Worm (Caenorhabditis elegans) whole organism, L4 larva: ENCODE results near the gene Y75B7B.1.

Experiments
- F10B5.3 ChIP-seq: sonication (generic microtip); optimal IDR thresholded peaks from 2 replicates; lab custom pipeline; 2016; ENCODE audit warnings: mild to moderate bottlenecking, missing genetic modification characterization, missing compliant biosample characterization
- F26F4.8 ChIP-seq: fragments of 200-800 bp; sonication (Bioruptor generic); conservative IDR thresholded peaks from 2 replicates; pipeline ENCODE4 v1.3.6; 2022; ENCODE audit warnings: missing genetic modification characterization, missing compliant biosample characterization
- F37D6.2 ChIP-seq: sonication (generic microtip); optimal IDR thresholded peaks from 2 replicates; lab custom pipeline; 2016; ENCODE audit warnings: mild to moderate bottlenecking, missing genetic modification characterization, missing compliant biosample characterization
- F44E2.7 ChIP-seq: fragments of 200-800 bp; sonication (Bioruptor generic); IDR thresholded peaks from 2 replicates; pipeline ENCODE4 v2.1.2; 2022; ENCODE audit warnings: missing genetic modification characterization, missing compliant biosample characterization
- F49E8.2 ChIP-seq: sonication (generic microtip); optimal IDR thresholded peaks from 2 replicates; lab custom pipeline; 2016; ENCODE audit warnings: missing compliant biosample characterization, mild to moderate bottlenecking, missing genetic modification characterization, borderline replicate concordance
- T20F7.1 ChIP-seq: fragments of 200-800 bp; sonication (Bioruptor generic); optimal IDR thresholded peaks from 2 replicates; lab custom pipeline; 2018; ENCODE audit warnings: mild to moderate bottlenecking, missing genetic modification characterization, missing compliant biosample characterization
- T26A8.4 ChIP-seq: fragments of 200-800 bp; sonication (Bioruptor generic); IDR thresholded peaks from 2 replicates; pipeline ENCODE4 v1.3.6; 2022; ENCODE audit warnings: missing genetic modification characterization, missing compliant biosample characterization
- Y105C5A.15 ChIP-seq: fragments of 200-800 bp; sonication (Bioruptor generic); IDR thresholded peaks from 2 replicates; pipeline ENCODE4 v1.3.6; 2022; ENCODE audit warnings: missing genetic modification characterization, missing compliant biosample characterization
- Y48G9A.11 ChIP-seq: fragments of 200-800 bp; sonication (Bioruptor generic); IDR thresholded peaks from 2 replicates; pipeline ENCODE4 v1.3.6; 2022; ENCODE audit warnings: missing genetic modification reagents, missing genetic modification characterization, missing compliant biosample characterization
- Y75B8A.6 ChIP-seq: fragments of 200-800 bp; sonication (Bioruptor generic); IDR thresholded peaks from 2 replicates; pipeline ENCODE4 v1.3.6; 2022; ENCODE audit warnings: missing genetic modification reagents, missing genetic modification characterization, missing compliant biosample characterization
- aha-1 ChIP-seq: fragments of 150-350 bp; peaks from one replicate; lab custom pipeline; 2014; ENCODE audit warnings: missing biosample characterization, missing genetic modification characterization
- arid-1 ChIP-seq: fragments of 200-800 bp; sonication (Bioruptor generic); conservative IDR thresholded peaks from 2 replicates; pipeline ENCODE4 v1.3.6; 2022; ENCODE audit warnings: missing genetic modification reagents, missing genetic modification characterization, missing compliant biosample characterization
- ceh-28 ChIP-seq: fragments of 150-350 bp; optimal IDR thresholded peaks from 2 replicates; lab custom pipeline; 2014; ENCODE audit warnings: missing biosample characterization, missing genetic modification reagents, missing genetic modification characterization
- ceh-32 ChIP-seq: sonication (generic microtip); optimal IDR thresholded peaks from 2 replicates; lab custom pipeline; 2016; ENCODE audit warnings: mild to moderate bottlenecking, missing genetic modification characterization, missing compliant biosample characterization; ENCODE audit not compliant: poor library complexity
- ceh-82 ChIP-seq: sonication (generic microtip); optimal IDR thresholded peaks from 2 replicates; lab custom pipeline; 2017; ENCODE audit warnings: missing biosample characterization, missing genetic modification characterization
- ces-1 ChIP-seq: fragments of 150-350 bp; sonication (generic microtip); optimal IDR thresholded peaks from 4 replicates; lab custom pipeline; 2014; ENCODE audit warnings: missing biosample characterization, missing genetic modification reagents, missing genetic modification characterization
- daf-16 ChIP-seq, 3 experiments: sonication (generic microtip); optimal IDR thresholded peaks; 2 replicates each; lab custom pipeline; 2016 to 2017; ENCODE audit warnings: missing genetic modification characterization in 3 of 3, missing genetic modification reagents in 3 of 3, mild to moderate bottlenecking in 2 of 3, missing compliant biosample characterization in 2 of 3, missing biosample characterization in 1 of 3, moderate library complexity in 1 of 3
- daf-19 ChIP-seq: fragments of 200-800 bp; sonication (Bioruptor generic); conservative IDR thresholded peaks from 2 replicates; pipeline ENCODE4 v1.3.6; 2022; ENCODE audit warnings: missing genetic modification characterization, missing compliant biosample characterization
- daf-8 ChIP-seq: fragments of 200-800 bp; sonication (Bioruptor generic); IDR thresholded peaks from 2 replicates; pipeline ENCODE4 v1.3.6; 2022; ENCODE audit warnings: missing genetic modification characterization, missing compliant biosample characterization
- dmd-9 ChIP-seq: fragments of 200-800 bp; sonication (Bioruptor generic); IDR thresholded peaks from 2 replicates; pipeline ENCODE4 v1.3.6; 2022; ENCODE audit warnings: missing genetic modification reagents, missing genetic modification characterization, missing compliant biosample characterization
- dpl-1 ChIP-seq: fragments of 150-350 bp; optimal IDR thresholded peaks from 2 replicates; lab custom pipeline; 2014; ENCODE audit warnings: missing biosample characterization, missing genetic modification reagents, missing genetic modification characterization
- egl-43 ChIP-seq: fragments of 200-800 bp; sonication (Bioruptor generic); IDR thresholded peaks from 2 replicates; pipeline ENCODE4 v1.3.6; 2022; ENCODE audit warnings: missing genetic modification reagents, missing genetic modification characterization, missing compliant biosample characterization
- gei-8 ChIP-seq: fragments of 200-800 bp; sonication (Bioruptor generic); optimal IDR thresholded peaks from 2 replicates; lab custom pipeline; 2018; ENCODE audit warnings: mild to moderate bottlenecking, missing genetic modification characterization, missing compliant biosample characterization
- hif-1 ChIP-seq, 2 experiments: sonication (generic microtip); optimal IDR thresholded peaks; 2 replicates each; lab custom pipeline; 2016 to 2017; ENCODE audit warnings: missing compliant biosample characterization in 2 of 2, missing genetic modification characterization in 2 of 2, missing genetic modification reagents in 2 of 2, missing genotype in 2 of 2, mild to moderate bottlenecking in 1 of 2
- hmg-1.1 ChIP-seq: fragments of 200-800 bp; sonication (Bioruptor generic); IDR thresholded peaks from 2 replicates; pipeline ENCODE4 v1.3.6; 2022; ENCODE audit warnings: missing genetic modification reagents, missing genetic modification characterization, missing compliant biosample characterization
- lim-7 ChIP-seq: fragments of 200-800 bp; sonication (Bioruptor generic); IDR thresholded peaks from 2 replicates; pipeline ENCODE4 v1.3.6; 2022; ENCODE audit warnings: missing genetic modification characterization, missing compliant biosample characterization
- lin-13 ChIP-seq: fragments of 150-350 bp; optimal IDR thresholded peaks from 2 replicates; lab custom pipeline; 2014; ENCODE audit warnings: missing biosample characterization, missing genetic modification reagents, missing genetic modification characterization
- lin-15B ChIP-seq: fragments of 150-350 bp; sonication (generic microtip); optimal IDR thresholded peaks from 3 replicates; lab custom pipeline; 2014; ENCODE audit warnings: missing biosample characterization, missing genetic modification characterization
- lin-38 ChIP-seq: fragments of 200-800 bp; sonication (Bioruptor generic); IDR thresholded peaks from 2 replicates; pipeline ENCODE4 v1.3.6; 2022; ENCODE audit warnings: missing genetic modification reagents, missing genetic modification characterization, missing compliant biosample characterization
- lsy-2 ChIP-seq, 2 experiments: fragments of 150-350 bp in 1 of 2; sonication (generic microtip) in 1 of 2; optimal IDR thresholded peaks; 2 replicates each; lab custom pipeline; 2014 to 2017; ENCODE audit warnings: missing biosample characterization in 2 of 2, missing genetic modification characterization in 2 of 2
- mdt-29 ChIP-seq: fragments of 200-800 bp; sonication (Bioruptor generic); IDR thresholded peaks from 2 replicates; pipeline ENCODE4 v1.3.6; 2022; ENCODE audit warnings: missing genetic modification reagents, missing genetic modification characterization, missing compliant biosample characterization
- mxl-2 ChIP-seq: fragments of 200-800 bp; sonication (Bioruptor generic); conservative IDR thresholded peaks from 2 replicates; pipeline ENCODE4 v1.3.6; 2022; ENCODE audit warnings: missing genetic modification reagents, missing genetic modification characterization, missing compliant biosample characterization
- nhr-102 ChIP-seq: sonication (generic microtip); optimal IDR thresholded peaks from 2 replicates; lab custom pipeline; 2016; ENCODE audit warnings: mild to moderate bottlenecking, missing genetic modification characterization, moderate library complexity, missing compliant biosample characterization
- nhr-111 ChIP-seq: fragments of 200-800 bp; sonication (Bioruptor generic); optimal IDR thresholded peaks from 2 replicates; lab custom pipeline; 2018; ENCODE audit warnings: mild to moderate bottlenecking, missing genetic modification characterization, missing compliant biosample characterization
- nhr-237 ChIP-seq: sonication (generic microtip); optimal IDR thresholded peaks from 2 replicates; lab custom pipeline; 2017; ENCODE audit warnings: missing biosample characterization, missing genetic modification characterization
- nhr-28 ChIP-seq: fragments of 150-350 bp; optimal IDR thresholded peaks from 2 replicates; lab custom pipeline; 2014; ENCODE audit warnings: missing biosample characterization, missing genetic modification characterization
- nhr-42 ChIP-seq: fragments of 200-800 bp; sonication (Bioruptor generic); IDR thresholded peaks from 2 replicates; pipeline ENCODE4 v1.3.6; 2022; ENCODE audit warnings: missing genetic modification characterization, missing compliant biosample characterization
- nhr-48 ChIP-seq: sonication (generic microtip); optimal IDR thresholded peaks from 2 replicates; lab custom pipeline; 2016; ENCODE audit warnings: mild to moderate bottlenecking, missing genetic modification characterization, missing compliant biosample characterization
- nhr-6 ChIP-seq: fragments of 150-350 bp; optimal IDR thresholded peaks from 2 replicates; lab custom pipeline; 2014; ENCODE audit warnings: missing biosample characterization, missing genetic modification characterization
- pha-4 ChIP-seq, 2 experiments: fragments of 150-350 bp in 1 of 2; fragments of 200-800 bp in 1 of 2; sonication (Bioruptor generic) in 1 of 2; IDR thresholded peaks in 1 of 2; optimal IDR thresholded peaks in 1 of 2; 2 replicates each; pipeline versions ENCODE4 v1.3.6 to Lab custom; 2014 to 2022; ENCODE audit warnings: missing genetic modification characterization in 2 of 2, missing genetic modification reagents in 2 of 2, missing biosample characterization in 1 of 2, missing compliant biosample characterization in 1 of 2
- php-3 ChIP-seq: fragments of 200-800 bp; sonication (Bioruptor generic); IDR thresholded peaks from 2 replicates; pipeline ENCODE4 v1.3.6; 2022; ENCODE audit warnings: missing genetic modification reagents, missing genetic modification characterization, missing compliant biosample characterization
- saeg-2 ChIP-seq: fragments of 200-800 bp; sonication (Bioruptor generic); IDR thresholded peaks from 2 replicates; pipeline ENCODE4 v1.3.6; 2022; ENCODE audit warnings: missing genetic modification reagents, missing genetic modification characterization, missing compliant biosample characterization
- snpc-4 ChIP-seq: fragments of 150-350 bp; optimal IDR thresholded peaks from 2 replicates; lab custom pipeline; 2014; ENCODE audit warnings: missing biosample characterization, missing genetic modification characterization
- spr-1 ChIP-seq: sonication (generic microtip); optimal IDR thresholded peaks from 2 replicates; lab custom pipeline; 2016; ENCODE audit warnings: mild to moderate bottlenecking, missing genetic modification characterization, missing compliant biosample characterization
- tag-97 ChIP-seq: fragments of 200-800 bp; sonication (Bioruptor generic); IDR thresholded peaks from 2 replicates; pipeline ENCODE4 v1.3.6; 2022; ENCODE audit warnings: missing genetic modification characterization, missing compliant biosample characterization
- vab-7 ChIP-seq: fragments of 200-800 bp; sonication (Bioruptor generic); IDR thresholded peaks from 2 replicates; pipeline ENCODE4 v1.3.6; 2022; ENCODE audit warnings: missing genetic modification reagents, missing genetic modification characterization, missing compliant biosample characterization
- zfp-2 ChIP-seq: sonication (generic microtip); optimal IDR thresholded peaks from 2 replicates; lab custom pipeline; 2016; ENCODE audit warnings: mild to moderate bottlenecking, missing genetic modification characterization, missing compliant biosample characterization
- zip-11 ChIP-seq: fragments of 200-800 bp; sonication (Bioruptor generic); IDR thresholded peaks from 2 replicates; pipeline ENCODE4 v1.3.6; 2022; ENCODE audit warnings: missing genetic modification characterization, missing compliant biosample characterization
- zip-2 ChIP-seq: fragments of 150-350 bp; optimal IDR thresholded peaks from 2 replicates; lab custom pipeline; 2014; ENCODE audit warnings: missing biosample characterization, missing genetic modification characterization

The Y75B7B.1 gene

DNA sequence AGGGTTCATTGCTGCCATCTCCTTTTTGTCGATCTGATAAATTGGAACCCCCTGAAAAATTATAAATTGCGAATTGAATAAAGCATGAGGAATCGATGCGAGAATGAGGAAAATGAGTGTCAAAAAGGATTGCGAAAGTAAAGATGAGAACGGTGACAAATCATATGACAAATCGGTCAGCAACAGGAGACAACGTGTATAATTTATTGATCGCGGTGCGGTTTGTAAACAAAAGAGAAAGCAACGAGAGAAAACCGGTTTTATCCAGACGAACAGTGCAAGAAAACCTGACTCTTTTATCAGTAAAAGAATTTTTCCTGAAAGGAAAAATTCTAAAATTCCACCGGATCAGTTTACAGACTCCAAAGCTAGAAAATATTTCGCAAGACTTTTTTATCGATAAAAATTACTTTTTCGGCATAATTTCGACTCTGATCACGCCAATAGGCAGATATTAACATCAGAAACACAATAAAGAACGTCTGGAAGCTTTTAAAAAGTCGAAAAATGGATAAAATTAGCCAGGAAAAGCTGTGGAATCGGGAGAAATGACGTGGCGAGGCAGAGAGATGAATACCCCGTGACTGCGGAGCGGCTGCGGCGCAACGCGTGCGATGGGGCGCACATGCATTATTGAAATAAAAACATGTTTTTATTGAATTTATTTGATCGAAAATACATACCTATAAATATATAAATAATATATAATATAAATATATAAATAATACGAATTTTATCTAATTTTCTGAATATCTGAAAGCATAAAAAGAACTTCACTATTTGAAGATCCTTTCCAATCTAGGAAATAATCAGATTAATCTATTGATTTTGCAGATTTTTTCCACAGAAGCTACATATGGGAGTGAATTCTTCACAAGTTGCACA lies 6.5 kb upstream of the Y75B7B.1 start, which contains the start of the genes rab-1 and C39F7.5 (continued):
- TF ChIP-seq lsy-2 (tag; optimal IDR thresholded peaks at IDR 0.05; lab: Kevin White, UChicago) (peak in 1 of 2 experiments; percentile 65), ceh-28 (no peak), T26A8.4 (GFP tag; lab: Robert Waterston, UW) (no peak), nhr-28 (peak; percentile 53), pha-4 (GFP tag; IDR thresholded peaks at IDR 0.05; lab: Robert Waterston, UW) (no peak), pha-4 (tag; optimal IDR thresholded peaks at IDR 0.05; lab: Kevin White, UChicago) (no peak), snpc-4 (tag; lab: Kevin White, UChicago) (no peak), egl-43 (no peak), arid-1 (GFP tag; lab: Robert Waterston, UW) (no peak), hmg-1.1 (GFP tag; lab: Robert Waterston, UW) (no peak), nhr-6 (no peak), saeg-2 (no peak), dpl-1 (GFP tag; lab: Kevin White, UChicago) (peak; percentile 58), F10B5.3 (no peak), Y48G9A.11 (no peak), lin-15B (no peak), F26F4.8 (no peak), php-3 (GFP tag; lab: Robert Waterston, UW) (no peak), hif-1 (tag; optimal IDR thresholded peaks at IDR 0.05; lab: Kevin White, UChicago) (peak in 1 of 2 experiments; percentile 20), zfp-2 (tag; lab: Kevin White, UChicago) (no peak), F49E8.2 (no peak), nhr-48 (tag; lab: Kevin White, UChicago) (no peak), F44E2.7 (GFP tag; lab: Robert Waterston, UW) (no peak), zip-2 (tag; lab: Kevin White, UChicago) (no peak), lin-13 (peak; percentile 16), daf-16 (GFP tag; optimal IDR thresholded peaks at IDR 0.05; lab: Kevin White, UChicago) (peak in 1 of 2 experiments; percentile 13), daf-16 (tag; optimal IDR thresholded peaks at IDR 0.05; lab: Kevin White, UChicago) (peak; percentile 74), dmd-9 (no peak), daf-19 (GFP tag; lab: Robert Waterston, UW) (no peak), ceh-32 (tag; lab: Kevin White, UChicago) (no peak), F37D6.2 (tag; lab: Kevin White, UChicago) (no peak), lin-38 (peak; percentile 93), nhr-102 (tag; lab: Kevin White, UChicago) (peak; percentile 23), vab-7 (GFP tag; lab: Robert Waterston, UW) (no peak), mdt-29 (GFP tag; lab: Robert Waterston, UW) (no peak), ceh-82 (no peak), nhr-42 (GFP tag; lab: Robert Waterston, UW) (no peak), lim-7 (GFP tag; lab: Robert Waterston, UW) (no peak), Y75B8A.6 (GFP tag; lab: Robert Waterston, UW) (no peak), nhr-237 (tag; lab: Kevin White, UChicago) (no peak), T20F7.1 (GFP tag; lab: Kevin White, UChicago) (no peak), ces-1 (GFP tag; lab: Kevin White, UChicago) (no peak), daf-8 (no peak), aha-1 (peak; percentile 90), Y105C5A.15 (GFP tag; lab: Robert Waterston, UW) (no peak), zip-11 (no peak), gei-8 (GFP tag; lab: Kevin White, UChicago) (no peak), spr-1 (tag; lab: Kevin White, UChicago) (no peak), mxl-2 (GFP tag; lab: Robert Waterston, UW) (no peak), tag-97 (GFP tag; lab: Robert Waterston, UW) (no peak), nhr-111 (GFP tag; lab: Kevin White, UChicago) (no peak)
